Worm (Caenorhabditis elegans) whole organism, L4 larva: ENCODE results near the gene acl-4.

Experiments
- F10B5.3 ChIP-seq: sonication (generic microtip); optimal IDR thresholded peaks from 2 replicates; lab custom pipeline; 2016; ENCODE audit warnings: mild to moderate bottlenecking, missing genetic modification characterization, missing compliant biosample characterization
- F37D6.2 ChIP-seq: sonication (generic microtip); optimal IDR thresholded peaks from 2 replicates; lab custom pipeline; 2016; ENCODE audit warnings: mild to moderate bottlenecking, missing genetic modification characterization, missing compliant biosample characterization
- R02D3.7 ChIP-seq: fragments of 150-350 bp; sonication (generic microtip); optimal IDR thresholded peaks from 3 replicates; lab custom pipeline; 2014; ENCODE audit warnings: missing biosample characterization, missing genetic modification characterization
- T26A8.4 ChIP-seq: fragments of 200-800 bp; sonication (Bioruptor generic); IDR thresholded peaks from 2 replicates; pipeline ENCODE4 v1.3.6; 2022; ENCODE audit warnings: missing genetic modification characterization, missing compliant biosample characterization
- Y105C5A.15 ChIP-seq: fragments of 200-800 bp; sonication (Bioruptor generic); IDR thresholded peaks from 2 replicates; pipeline ENCODE4 v1.3.6; 2022; ENCODE audit warnings: missing genetic modification characterization, missing compliant biosample characterization
- Y48G9A.11 ChIP-seq: fragments of 200-800 bp; sonication (Bioruptor generic); IDR thresholded peaks from 2 replicates; pipeline ENCODE4 v1.3.6; 2022; ENCODE audit warnings: missing genetic modification reagents, missing genetic modification characterization, missing compliant biosample characterization
- ZK546.5 ChIP-seq, 2 experiments: sonication (generic microtip); optimal IDR thresholded peaks; 2 replicates each; lab custom pipeline; 2017; ENCODE audit warnings: missing biosample characterization in 2 of 2, missing genetic modification characterization in 2 of 2
- aha-1 ChIP-seq: fragments of 150-350 bp; peaks from one replicate; lab custom pipeline; 2014; ENCODE audit warnings: missing biosample characterization, missing genetic modification characterization
- aly-2 ChIP-seq: sonication (generic microtip); optimal IDR thresholded peaks from 2 replicates; lab custom pipeline; 2018; ENCODE audit warnings: missing biosample characterization, missing genetic modification characterization
- ceh-82 ChIP-seq: sonication (generic microtip); optimal IDR thresholded peaks from 2 replicates; lab custom pipeline; 2017; ENCODE audit warnings: missing biosample characterization, missing genetic modification characterization
- cey-2 ChIP-seq: sonication (generic microtip); optimal IDR thresholded peaks from 3 replicates; lab custom pipeline; 2017; ENCODE audit warnings: missing genetic modification characterization, mild to moderate bottlenecking, missing compliant biosample characterization, antibody characterized with exemption, borderline replicate concordance; ENCODE audit not compliant: insufficient read depth
- daf-16 ChIP-seq, 3 experiments: sonication (generic microtip); optimal IDR thresholded peaks; 2 replicates each; lab custom pipeline; 2016 to 2017; ENCODE audit warnings: missing genetic modification characterization in 3 of 3, missing genetic modification reagents in 3 of 3, mild to moderate bottlenecking in 2 of 3, missing compliant biosample characterization in 2 of 3, missing biosample characterization in 1 of 3, moderate library complexity in 1 of 3
- dmd-6 ChIP-seq: fragments of 200-800 bp; sonication (Bioruptor generic); IDR thresholded peaks from 2 replicates; pipeline ENCODE4 v1.3.6; 2022; ENCODE audit warnings: missing genetic modification reagents, missing genetic modification characterization, missing compliant biosample characterization
- dpl-1 ChIP-seq: fragments of 150-350 bp; optimal IDR thresholded peaks from 2 replicates; lab custom pipeline; 2014; ENCODE audit warnings: missing biosample characterization, missing genetic modification reagents, missing genetic modification characterization
- dve-1 ChIP-seq: sonication (generic microtip); optimal IDR thresholded peaks from 2 replicates; lab custom pipeline; 2017; ENCODE audit warnings: antibody characterized with exemption, mild to moderate bottlenecking, missing genetic modification characterization, missing compliant biosample characterization; ENCODE audit not compliant: insufficient read depth
- egl-27 ChIP-seq: sonication (generic microtip); optimal IDR thresholded peaks from 3 replicates; lab custom pipeline; 2017; ENCODE audit warnings: missing biosample characterization, missing genetic modification reagents, missing genetic modification characterization
- fkh-10 ChIP-seq: fragments of 150-350 bp; optimal IDR thresholded peaks from 2 replicates; lab custom pipeline; 2014; ENCODE audit warnings: missing biosample characterization, missing genetic modification reagents, missing genetic modification characterization
- gei-8 ChIP-seq: fragments of 200-800 bp; sonication (Bioruptor generic); optimal IDR thresholded peaks from 2 replicates; lab custom pipeline; 2018; ENCODE audit warnings: mild to moderate bottlenecking, missing genetic modification characterization, missing compliant biosample characterization
- hif-1 ChIP-seq, 2 experiments: sonication (generic microtip); optimal IDR thresholded peaks; 2 replicates each; lab custom pipeline; 2016 to 2017; ENCODE audit warnings: missing compliant biosample characterization in 2 of 2, missing genetic modification characterization in 2 of 2, missing genetic modification reagents in 2 of 2, missing genotype in 2 of 2, mild to moderate bottlenecking in 1 of 2
- hlh-11 ChIP-seq: fragments of 200-800 bp; sonication (Bioruptor generic); optimal IDR thresholded peaks from 2 replicates; lab custom pipeline; 2018; ENCODE audit warnings: mild to moderate bottlenecking, missing genetic modification characterization, missing compliant biosample characterization
- hlh-30 ChIP-seq: sonication (generic microtip); optimal IDR thresholded peaks from 2 replicates; lab custom pipeline; 2017; ENCODE audit warnings: antibody characterized with exemption, mild to moderate bottlenecking, missing genetic modification characterization, missing compliant biosample characterization; ENCODE audit not compliant: insufficient read depth
- lin-13 ChIP-seq: fragments of 150-350 bp; optimal IDR thresholded peaks from 2 replicates; lab custom pipeline; 2014; ENCODE audit warnings: missing biosample characterization, missing genetic modification reagents, missing genetic modification characterization
- madf-9 ChIP-seq: fragments of 200-800 bp; sonication (Bioruptor generic); conservative IDR thresholded peaks from 2 replicates; pipeline ENCODE4 v1.3.6; 2022; ENCODE audit warnings: missing genetic modification reagents, missing genetic modification characterization, missing compliant biosample characterization
- mdl-1 ChIP-seq, 2 experiments: fragments of 150-350 bp in 1 of 2; sonication (generic microtip) in 1 of 2; optimal IDR thresholded peaks; 2 replicates each; lab custom pipeline; 2014 to 2017; ENCODE audit warnings: missing biosample characterization in 2 of 2, missing genetic modification characterization in 2 of 2
- mep-1 ChIP-seq: fragments of 150-350 bp; sonication (generic microtip); optimal IDR thresholded peaks from 3 replicates; lab custom pipeline; 2014; ENCODE audit warnings: missing biosample characterization, missing genetic modification characterization
- mxl-3 ChIP-seq: fragments of 200-800 bp; sonication (Bioruptor generic); optimal IDR thresholded peaks from 2 replicates; lab custom pipeline; 2018; ENCODE audit warnings: mild to moderate bottlenecking, missing genetic modification characterization, missing compliant biosample characterization
- nhr-11 ChIP-seq: fragments of 150-350 bp; optimal IDR thresholded peaks from 2 replicates; lab custom pipeline; 2014; ENCODE audit warnings: missing biosample characterization, missing genetic modification characterization
- nhr-111 ChIP-seq: fragments of 200-800 bp; sonication (Bioruptor generic); optimal IDR thresholded peaks from 2 replicates; lab custom pipeline; 2018; ENCODE audit warnings: mild to moderate bottlenecking, missing genetic modification characterization, missing compliant biosample characterization
- nhr-28 ChIP-seq: fragments of 150-350 bp; optimal IDR thresholded peaks from 2 replicates; lab custom pipeline; 2014; ENCODE audit warnings: missing biosample characterization, missing genetic modification characterization
- nhr-41 ChIP-seq: fragments of 200-800 bp; sonication (Bioruptor generic); IDR thresholded peaks from 2 replicates; pipeline ENCODE4 v1.3.6; 2022; ENCODE audit warnings: missing genetic modification reagents, missing genetic modification characterization, missing compliant biosample characterization
- nhr-76 ChIP-seq: fragments of 150-350 bp; optimal IDR thresholded peaks from 2 replicates; lab custom pipeline; 2014; ENCODE audit warnings: missing biosample characterization, missing genetic modification characterization
- nhr-77 ChIP-seq: fragments of 150-350 bp; optimal IDR thresholded peaks from 2 replicates; lab custom pipeline; 2014; ENCODE audit warnings: missing biosample characterization, missing genetic modification characterization
- pqm-1 ChIP-seq: sonication (generic microtip); optimal IDR thresholded peaks from 2 replicates; lab custom pipeline; 2017; ENCODE audit warnings: missing biosample characterization, missing genetic modification characterization
- saeg-2 ChIP-seq: fragments of 200-800 bp; sonication (Bioruptor generic); IDR thresholded peaks from 2 replicates; pipeline ENCODE4 v1.3.6; 2022; ENCODE audit warnings: missing genetic modification reagents, missing genetic modification characterization, missing compliant biosample characterization
- sdz-12 ChIP-seq: fragments of 200-800 bp; sonication (Bioruptor generic); optimal IDR thresholded peaks from 2 replicates; lab custom pipeline; 2018; ENCODE audit warnings: mild to moderate bottlenecking, missing genetic modification characterization, missing compliant biosample characterization
- set-16 ChIP-seq: fragments of 200-800 bp; sonication (Bioruptor generic); IDR thresholded peaks from 2 replicates; pipeline ENCODE4 v1.3.6; 2022; ENCODE audit warnings: missing genetic modification reagents, missing genetic modification characterization, missing compliant biosample characterization
- snpc-4 ChIP-seq: fragments of 150-350 bp; optimal IDR thresholded peaks from 2 replicates; lab custom pipeline; 2014; ENCODE audit warnings: missing biosample characterization, missing genetic modification characterization
- spr-1 ChIP-seq: sonication (generic microtip); optimal IDR thresholded peaks from 2 replicates; lab custom pipeline; 2016; ENCODE audit warnings: mild to moderate bottlenecking, missing genetic modification characterization, missing compliant biosample characterization
- unc-39 ChIP-seq: sonication (generic microtip); optimal IDR thresholded peaks from 2 replicates; lab custom pipeline; 2017; ENCODE audit warnings: missing biosample characterization, missing genetic modification characterization
- unc-62 ChIP-seq, 3 experiments: fragments of 150-350 bp in 1 of 3; sonication (generic microtip); optimal IDR thresholded peaks in 2 of 3; peaks in 1 of 3; 1 replicate in 1 of 3; 2 replicates in 2 of 3; lab custom pipeline; 2014 to 2017; ENCODE audit warnings: missing biosample characterization in 3 of 3, missing genetic modification characterization in 3 of 3, missing genetic modification reagents in 3 of 3, missing genotype in 1 of 3
- vab-7 ChIP-seq: fragments of 200-800 bp; sonication (Bioruptor generic); IDR thresholded peaks from 2 replicates; pipeline ENCODE4 v1.3.6; 2022; ENCODE audit warnings: missing genetic modification reagents, missing genetic modification characterization, missing compliant biosample characterization
- zip-11 ChIP-seq: fragments of 200-800 bp; sonication (Bioruptor generic); IDR thresholded peaks from 2 replicates; pipeline ENCODE4 v1.3.6; 2022; ENCODE audit warnings: missing genetic modification characterization, missing compliant biosample characterization
- zip-2 ChIP-seq: fragments of 150-350 bp; optimal IDR thresholded peaks from 2 replicates; lab custom pipeline; 2014; ENCODE audit warnings: missing biosample characterization, missing genetic modification characterization

Gene acl-4

DNA sequence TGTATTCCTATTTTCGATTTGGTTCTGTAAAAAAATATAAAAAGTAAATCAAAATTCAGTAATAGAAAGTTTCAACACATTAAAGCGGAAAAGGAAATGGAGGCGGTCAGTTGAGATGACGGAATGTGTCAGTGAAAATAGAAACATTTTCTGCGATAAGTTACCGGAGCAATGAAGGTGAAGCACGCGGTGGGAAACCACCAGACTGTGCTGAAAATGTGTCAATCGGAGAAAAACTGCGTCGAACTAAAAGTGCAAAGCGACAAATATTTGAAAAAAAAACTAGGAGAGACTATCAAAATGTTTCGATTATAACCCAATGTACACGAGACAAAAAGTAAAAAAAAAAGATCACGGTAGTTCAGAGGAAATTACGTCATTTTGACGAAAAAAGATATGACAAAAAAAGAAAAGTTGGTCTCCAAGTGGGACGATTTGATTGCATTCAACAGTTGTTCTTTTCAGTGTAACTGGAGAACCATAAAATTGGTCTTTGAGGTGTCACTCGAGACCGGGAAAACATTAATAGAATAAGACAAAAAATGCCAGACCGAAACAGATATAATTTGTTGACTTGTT is at the start of gene acl-4:
Gene acl-4 (minus strand): TSS at position 27 of the 579 bp plus-strand sequence.
- TF ChIP-seq mdl-1 (tag; optimal IDR thresholded peaks at IDR 0.05; lab: Kevin White, UChicago) (peak in 1 of 2 experiments; percentile 41), dve-1 (tag; lab: Kevin White, UChicago) (peak; percentile 17), aha-1 (tag; lab: Kevin White, UChicago) (peak; percentile 64), daf-16 (GFP tag; optimal IDR thresholded peaks at IDR 0.05; lab: Kevin White, UChicago) (no peak), daf-16 (tag; optimal IDR thresholded peaks at IDR 0.05; lab: Kevin White, UChicago) (peak; percentile 47), dpl-1 (GFP tag; lab: Kevin White, UChicago) (no peak), ZK546.5 (tag; optimal IDR thresholded peaks at IDR 0.05; lab: Kevin White, UChicago) (no peak), hlh-11 (tag; lab: Kevin White, UChicago) (peak; percentile 3), hlh-30 (peak; percentile 16), nhr-28 (tag; lab: Kevin White, UChicago) (peak; percentile 44), dmd-6 (peak; percentile 83)

DNA sequence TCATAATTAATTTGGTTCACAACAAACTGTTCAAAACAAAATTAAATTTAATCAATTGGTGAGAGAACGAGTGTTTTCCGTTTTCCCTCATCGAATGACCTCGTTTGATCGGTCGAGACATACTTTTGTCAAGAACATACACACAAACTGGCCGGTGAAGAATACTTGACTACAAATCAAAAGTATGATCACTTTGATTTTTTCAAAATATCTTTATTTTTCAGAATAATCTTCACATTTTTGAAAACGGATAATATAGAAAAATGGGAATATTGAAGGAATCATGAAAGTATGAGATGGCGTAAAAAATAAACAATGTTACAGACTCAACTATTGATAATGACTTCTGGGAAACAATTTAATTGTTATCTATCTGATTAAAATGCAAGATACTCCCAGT is 47.9 kb upstream of the acl-4 start, which contains the start of gene swip-10:
Gene swip-10 (minus strand): TSS at position 101 of the 400 bp plus-strand sequence.
- no peak for TF ChIP-seq hif-1 (tag; optimal IDR thresholded peaks at IDR 0.05; lab: Kevin White, UChicago)
- no peak for TF ChIP-seq Y48G9A.11
- no peak for TF ChIP-seq sdz-12 (GFP tag; lab: Kevin White, UChicago)
- TF ChIP-seq fkh-10 (GFP tag; lab: Kevin White, UChicago): no peak
- TF ChIP-seq F10B5.3 (tag; lab: Kevin White, UChicago): no peak
- TF ChIP-seq zip-2 (tag; lab: Kevin White, UChicago): no peak
- no peak for TF ChIP-seq gei-8 (GFP tag; lab: Kevin White, UChicago)
- no peak for TF ChIP-seq R02D3.7
- no peak for TF ChIP-seq snpc-4 (tag; lab: Kevin White, UChicago)
- no peak for TF ChIP-seq set-16 (GFP tag; lab: Robert Waterston, UW)
- no peak for TF ChIP-seq zip-11 (GFP tag; lab: Robert Waterston, UW)
- TF ChIP-seq nhr-28 (tag; lab: Kevin White, UChicago): no peak
- TF ChIP-seq vab-7 (GFP tag; lab: Robert Waterston, UW): no peak

DNA sequence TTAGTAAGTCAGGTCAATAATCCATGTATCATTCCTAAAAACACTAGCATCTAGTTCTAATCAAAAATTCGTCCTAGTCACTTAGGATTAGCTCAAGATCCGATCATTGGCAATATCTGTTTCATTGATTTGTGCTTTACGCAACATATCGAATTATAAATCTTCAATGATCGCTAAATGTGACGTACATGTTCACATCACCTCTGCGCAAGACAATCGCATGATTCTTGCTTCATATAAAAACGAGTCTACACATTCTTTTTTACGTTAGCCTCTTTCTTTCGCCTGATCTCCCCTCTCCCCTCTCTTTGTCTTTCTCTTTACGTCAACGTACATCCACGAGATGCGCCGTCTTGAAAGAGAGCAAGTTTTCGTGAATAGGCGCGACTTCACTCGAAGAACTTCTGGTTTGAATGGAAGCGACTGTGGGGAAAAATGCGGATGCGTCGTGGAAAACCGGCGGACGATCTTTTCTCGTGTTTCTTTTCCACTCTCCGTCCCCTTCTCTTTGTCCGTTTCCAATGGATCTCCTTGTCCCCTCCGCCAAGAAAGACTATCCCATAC is 46.1 kb upstream of the acl-4 start:
- peak; percentile 68 for TF ChIP-seq hlh-11 (tag; lab: Kevin White, UChicago)
- TF ChIP-seq unc-39 (tag; lab: Kevin White, UChicago): no peak
- TF ChIP-seq nhr-111 (GFP tag; lab: Kevin White, UChicago): no peak
- no peak for TF ChIP-seq nhr-76 (tag; lab: Kevin White, UChicago)
- TF ChIP-seq aly-2 (tag; lab: Kevin White, UChicago): no peak
- TF ChIP-seq lin-13 (GFP tag; lab: Kevin White, UChicago): no peak
- TF ChIP-seq Y48G9A.11: no peak
- TF ChIP-seq dpl-1 (GFP tag; lab: Kevin White, UChicago): no peak
- no peak for TF ChIP-seq mep-1 (tag; lab: Kevin White, UChicago)
- TF ChIP-seq saeg-2: no peak
- no peak for TF ChIP-seq gei-8 (GFP tag; lab: Kevin White, UChicago)
- no peak for TF ChIP-seq fkh-10 (GFP tag; lab: Kevin White, UChicago)
- TF ChIP-seq egl-27 (tag; lab: Kevin White, UChicago): no peak
- TF ChIP-seq nhr-41 (GFP tag; lab: Robert Waterston, UW): no peak
- TF ChIP-seq nhr-77: no peak
- TF ChIP-seq cey-2 (tag; lab: Kevin White, UChicago): no peak
- TF ChIP-seq ZK546.5 (tag; optimal IDR thresholded peaks at IDR 0.05; lab: Kevin White, UChicago): no peak
- peak; percentile 17 for TF ChIP-seq nhr-28 (tag; lab: Kevin White, UChicago)
- TF ChIP-seq mxl-3 (GFP tag; lab: Kevin White, UChicago): peak; percentile 34
- peak; percentile 82 for TF ChIP-seq aha-1 (tag; lab: Kevin White, UChicago)
- TF ChIP-seq F37D6.2: no peak
- no peak for TF ChIP-seq pqm-1 (tag; lab: Kevin White, UChicago)
- no peak for TF ChIP-seq Y105C5A.15 (GFP tag; lab: Robert Waterston, UW)
- TF ChIP-seq madf-9 (GFP tag; lab: Robert Waterston, UW): no peak
- no peak for TF ChIP-seq daf-16 (GFP tag; optimal IDR thresholded peaks at IDR 0.05; lab: Kevin White, UChicago)
- no peak for TF ChIP-seq daf-16 (tag; optimal IDR thresholded peaks at IDR 0.05; lab: Kevin White, UChicago)
- no peak for TF ChIP-seq nhr-11 (tag; lab: Kevin White, UChicago)
- 0 out of 2 replicates have a peak, but pooled peaks have one; percentile 35 for TF ChIP-seq T26A8.4
- TF ChIP-seq ceh-82 (tag; lab: Kevin White, UChicago): no peak
- no peak for TF ChIP-seq unc-62 (GFP tag; optimal IDR thresholded peaks at IDR 0.05 in 1 of 2; lab: Kevin White, UChicago)
- no peak for TF ChIP-seq unc-62 (tag; optimal IDR thresholded peaks at IDR 0.05; lab: Kevin White, UChicago)
- peak; percentile 22 for TF ChIP-seq spr-1
- peak; percentile 8 to 74 for TF ChIP-seq mdl-1 (tag; optimal IDR thresholded peaks at IDR 0.05; lab: Kevin White, UChicago)
